Worm (Caenorhabditis elegans): ENCODE results near the gene ZK899.3.

Gene ZK899.3

DNA sequence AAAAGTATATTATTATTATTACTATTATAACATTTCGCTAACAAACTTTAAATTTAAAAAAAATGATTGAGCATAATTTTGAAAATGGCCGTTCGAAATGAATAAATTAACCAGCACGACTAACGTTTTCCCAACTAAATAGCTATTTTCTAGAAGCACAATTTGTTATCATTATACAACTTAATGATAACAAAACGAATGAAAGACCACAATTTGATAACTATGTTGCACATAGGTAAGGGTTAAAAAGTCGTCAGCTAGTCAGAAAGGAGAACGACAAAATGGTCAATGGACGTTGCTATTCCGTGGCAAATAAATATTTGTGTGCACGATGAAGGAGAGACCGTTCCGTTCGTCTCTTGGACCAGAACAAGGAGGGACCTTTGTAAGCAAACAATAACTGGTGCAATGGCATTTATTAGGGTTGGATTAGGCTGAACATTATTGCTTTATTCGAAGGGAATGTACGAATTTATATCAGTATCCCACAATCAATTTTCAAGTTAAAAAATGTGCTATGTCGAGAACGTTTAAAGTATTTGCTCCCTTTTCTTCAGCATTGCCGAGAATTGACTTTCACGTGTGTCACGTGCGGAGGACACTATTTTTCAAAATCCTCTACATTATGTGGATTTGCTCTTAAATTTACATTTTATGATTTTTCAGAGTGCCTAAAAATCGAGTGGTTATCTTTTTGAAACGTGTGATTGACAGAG, at the start of gene ZK899.3:
Gene ZK899.3, plus strand, starts transcription at position 666 of the 716 bp plus-strand sequence.
- TF ChIP-seq unc-62 (GFP tag; optimal IDR thresholded peaks at IDR 0.05) = no peak

DNA sequence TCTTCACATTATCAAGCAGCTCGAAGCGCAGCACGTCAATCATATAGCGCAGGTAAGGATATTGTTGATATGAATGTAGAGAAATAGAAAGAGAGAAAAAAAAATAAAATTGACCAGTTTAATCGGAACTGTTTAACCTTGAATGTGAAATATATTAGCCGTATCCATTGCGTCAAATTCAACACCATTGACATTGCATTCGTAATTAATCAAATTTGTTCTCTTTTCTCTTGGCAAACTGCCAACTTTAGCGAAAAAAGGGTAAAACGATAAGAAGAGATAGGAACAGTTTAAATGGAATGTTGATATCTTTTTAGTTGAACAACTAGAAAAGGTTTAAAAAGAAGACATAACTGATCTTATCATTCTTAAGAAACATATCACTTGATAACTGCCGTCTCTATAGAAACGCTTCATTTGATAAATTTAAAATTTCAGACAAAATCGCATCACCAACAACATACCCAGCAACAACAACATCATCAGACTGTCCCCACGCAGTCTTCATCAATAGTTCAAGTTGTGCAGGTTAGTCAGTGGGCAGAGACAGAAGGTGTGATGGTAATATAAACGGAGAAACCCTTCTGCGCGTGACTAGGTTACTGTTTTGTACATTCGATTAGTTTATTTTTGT, 49.2 kb upstream of the ZK899.3 start:
- no peak for TF ChIP-seq unc-62 (GFP tag; optimal IDR thresholded peaks at IDR 0.05)

DNA sequence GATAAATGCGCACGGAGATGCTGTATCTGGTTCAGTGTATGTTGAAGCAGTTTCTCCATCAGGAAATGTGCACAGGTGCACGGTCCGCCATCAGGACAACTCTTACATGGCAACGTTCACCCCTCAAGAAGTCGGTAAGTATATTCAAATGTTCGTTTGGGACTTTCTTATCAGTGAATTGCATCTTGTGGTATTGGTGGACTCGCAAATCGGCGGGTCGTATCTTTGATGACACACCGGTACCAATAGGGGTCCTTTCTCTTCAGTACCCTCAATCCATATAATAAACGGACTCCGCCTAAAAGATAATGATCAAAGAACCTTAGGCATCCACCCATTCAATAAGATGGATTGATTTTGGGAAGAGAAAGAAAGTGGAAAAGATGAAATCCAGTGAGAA, 47.0 kb upstream of the ZK899.3 start:
- no peak for TF ChIP-seq unc-62 (GFP tag; optimal IDR thresholded peaks at IDR 0.05)

DNA sequence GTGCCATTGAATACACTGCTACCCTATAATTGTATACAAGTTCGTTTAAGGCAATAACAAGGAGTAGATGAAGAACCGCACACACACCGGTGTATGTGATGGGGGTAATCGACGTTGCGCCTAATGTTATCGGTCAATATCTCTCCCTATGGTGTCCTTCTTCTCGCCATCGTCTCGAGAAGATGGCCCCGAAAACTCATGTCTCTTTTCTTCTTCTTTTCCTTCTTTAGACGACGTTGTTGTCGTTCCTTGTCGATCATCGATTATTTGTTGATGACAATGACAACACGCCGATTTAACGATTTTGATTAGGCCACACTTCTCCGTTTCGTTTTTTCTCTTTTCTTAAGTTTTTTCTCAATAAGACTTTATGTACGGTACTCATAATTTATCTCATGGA, 43.8 kb upstream of the ZK899.3 start:
- no peak for TF ChIP-seq unc-62 (GFP tag; optimal IDR thresholded peaks at IDR 0.05)

DNA sequence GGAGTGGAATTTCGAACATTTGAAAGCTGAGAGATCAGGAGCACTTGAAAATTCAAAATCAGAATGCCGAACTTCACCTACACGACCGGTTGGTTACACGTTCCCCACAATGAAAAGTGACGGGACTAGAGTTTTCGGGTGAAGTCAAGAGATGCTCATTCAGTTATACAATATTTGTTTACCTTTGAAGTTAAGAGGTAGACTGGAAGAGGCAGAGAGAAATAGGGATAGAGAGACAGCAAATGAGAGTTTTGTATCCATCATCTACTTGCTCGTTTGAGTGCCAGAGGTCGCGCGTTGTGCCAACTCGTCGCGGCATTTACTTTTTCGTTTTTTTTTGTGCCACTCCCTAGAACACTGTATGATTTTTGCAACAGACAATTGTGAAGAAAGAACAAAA, 42.2 kb upstream of the ZK899.3 start:
- no peak for TF ChIP-seq unc-62 (GFP tag; optimal IDR thresholded peaks at IDR 0.05)

DNA sequence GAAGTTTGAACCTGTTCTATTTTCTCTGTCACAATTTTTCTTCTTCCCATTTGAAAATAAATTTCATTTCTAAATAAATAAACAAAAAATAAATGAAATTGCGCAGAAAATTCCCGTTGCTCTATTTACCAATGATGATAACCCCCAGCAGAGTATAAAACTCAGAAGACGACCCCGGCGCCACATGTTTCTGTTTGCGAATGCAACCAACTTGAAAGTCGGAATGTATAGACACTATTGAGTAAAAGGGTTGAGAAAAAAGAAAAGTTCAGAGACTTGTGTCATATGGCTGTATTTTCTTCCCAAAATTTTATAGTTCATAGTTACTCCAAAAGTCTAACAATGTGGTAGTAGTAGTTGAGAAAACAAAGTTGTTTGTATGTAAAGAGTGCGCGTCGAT, 41.3 kb upstream of the ZK899.3 start:
- TF ChIP-seq unc-62 (GFP tag; optimal IDR thresholded peaks at IDR 0.05) = no peak

DNA sequence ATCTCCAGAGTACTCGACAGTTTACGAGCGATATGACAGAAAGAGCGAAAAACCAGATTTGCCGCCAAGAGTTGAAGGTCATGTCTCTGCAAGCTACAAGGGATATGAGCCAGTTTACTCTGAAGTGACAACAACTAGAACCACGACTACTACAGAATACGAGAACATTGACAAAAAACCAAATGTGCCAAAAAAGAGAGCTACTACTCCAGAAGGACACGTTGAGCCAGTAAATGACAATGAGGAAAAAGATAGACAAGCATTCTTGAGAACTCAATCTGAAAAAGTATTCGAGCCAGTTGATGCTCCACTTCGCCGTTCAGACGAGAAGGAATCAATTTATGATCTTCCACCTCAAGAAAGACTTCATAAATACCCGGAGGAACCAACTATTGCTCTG, 35.6 kb upstream of the ZK899.3 start:
- TF ChIP-seq unc-62 (GFP tag; optimal IDR thresholded peaks at IDR 0.05) = no peak

DNA sequence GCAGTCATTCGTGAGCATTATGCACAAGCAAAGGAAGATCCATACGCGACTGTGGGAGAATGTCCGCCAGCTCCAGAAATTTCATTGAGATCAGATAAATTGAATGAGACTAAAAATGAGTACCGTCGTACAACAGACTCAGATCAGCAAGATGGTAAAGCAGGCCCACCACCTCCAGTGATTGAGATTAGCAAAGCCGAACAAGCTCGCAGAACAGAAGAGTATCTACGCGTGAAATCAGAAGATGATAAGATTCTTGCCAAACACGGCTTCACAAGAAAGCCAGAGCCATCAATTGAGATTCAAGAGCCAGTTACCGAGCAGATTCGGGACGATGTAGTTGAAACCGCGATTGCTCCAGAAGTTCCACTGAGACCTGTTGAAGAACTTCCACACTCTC, 35.0 kb upstream of the ZK899.3 start:
- no peak for TF ChIP-seq unc-62 (GFP tag; optimal IDR thresholded peaks at IDR 0.05)

DNA sequence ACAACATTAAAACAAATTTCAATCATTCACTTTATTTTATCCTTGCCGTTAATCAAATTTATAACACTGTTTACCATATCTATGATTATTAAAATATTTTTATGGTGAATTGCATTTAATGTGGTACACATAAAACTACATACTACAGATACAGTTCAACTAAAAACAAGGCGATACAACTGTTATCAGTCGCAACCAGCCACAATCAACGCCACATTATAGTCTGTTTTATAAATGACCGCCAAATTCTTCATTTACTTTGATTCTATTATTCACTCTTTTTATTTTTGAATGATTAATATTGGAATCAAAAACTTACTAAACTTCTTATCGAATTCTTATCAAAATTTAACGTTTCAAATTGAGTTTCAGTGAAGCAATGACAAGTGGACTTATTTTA, 24.9 kb upstream of the ZK899.3 start, which contains the start of gene B0272.4:
Gene B0272.4, plus strand, starts transcription at position 373 of the 400 bp plus-strand sequence.
- TF ChIP-seq unc-62 (GFP tag; optimal IDR thresholded peaks at IDR 0.05) = no peak

DNA sequence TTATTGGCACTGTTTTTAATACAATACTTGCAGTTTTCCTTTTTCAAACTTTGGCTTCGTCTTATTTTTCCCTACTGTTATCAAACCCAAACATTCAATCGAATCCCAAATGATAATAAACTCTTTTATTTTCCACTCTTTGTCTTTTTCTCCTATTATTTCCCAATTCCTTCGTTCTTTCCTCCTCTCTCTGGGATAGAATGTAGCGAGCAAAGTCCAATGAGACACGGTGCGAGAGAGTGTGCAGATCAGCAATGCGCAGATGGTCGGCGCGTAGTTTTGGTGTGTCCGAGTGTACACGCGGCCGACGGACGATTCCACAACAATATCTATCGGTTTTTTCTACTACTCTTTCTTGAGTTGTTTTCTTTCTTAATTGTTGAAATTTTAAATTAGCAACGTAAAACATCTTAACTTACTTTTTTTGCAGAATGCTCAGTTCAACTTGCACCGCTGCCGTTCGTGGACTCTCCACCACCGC, 21.9 kb upstream of the ZK899.3 start, which contains the start of gene B0272.3:
Gene B0272.3, plus strand, starts transcription at position 431 of the 481 bp plus-strand sequence.
- no peak for TF ChIP-seq unc-62 (GFP tag; optimal IDR thresholded peaks at IDR 0.05)

DNA sequence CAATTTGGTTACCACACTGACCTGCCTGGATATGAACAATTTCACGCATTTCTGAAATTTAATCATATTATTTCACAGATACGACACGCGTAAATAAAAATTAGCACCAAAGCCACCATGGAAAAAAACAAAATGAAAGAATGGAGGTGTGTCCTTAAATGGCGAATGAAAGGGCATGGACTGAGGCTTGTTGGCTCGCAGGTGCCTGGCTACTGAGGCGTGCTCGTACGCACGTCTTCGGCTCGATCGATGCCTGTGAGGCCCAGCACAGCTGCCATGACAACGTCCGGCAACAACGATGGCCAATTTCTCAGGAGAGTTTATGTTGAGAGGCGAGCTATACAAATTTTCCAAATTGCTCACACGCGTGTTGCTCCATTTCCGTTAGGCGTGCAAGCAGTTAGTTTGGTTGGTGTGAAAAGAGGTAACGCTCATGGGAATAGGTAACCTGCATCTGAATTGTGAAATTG, 16.1 kb upstream of the ZK899.3 start, which contains the start of gene tbb-4:
Gene tbb-4, minus strand, starts transcription at position 51 of the 470 bp plus-strand sequence.
- no peak for TF ChIP-seq unc-62 (GFP tag; optimal IDR thresholded peaks at IDR 0.05)

DNA sequence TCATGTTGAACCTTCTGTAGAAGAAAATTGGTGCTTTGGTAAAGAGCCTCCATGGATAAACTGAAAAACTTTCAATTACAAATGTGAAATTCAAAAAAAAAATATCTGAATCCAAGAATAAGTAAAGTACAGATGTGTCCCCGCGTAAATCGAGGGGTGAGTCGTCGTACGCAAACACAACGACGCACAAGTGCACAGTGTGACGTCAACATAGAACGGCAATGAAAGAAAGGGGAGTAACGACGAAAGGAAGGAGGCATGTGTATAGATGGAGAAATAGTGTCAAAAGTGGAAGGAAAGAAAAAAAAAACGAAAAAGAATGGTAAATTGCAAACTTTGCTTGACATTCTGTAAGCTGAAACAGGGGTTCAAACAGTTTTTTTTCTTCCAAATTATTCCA, 11.4 kb upstream of the ZK899.3 start, which contains the start of gene memb-1:
Gene memb-1, minus strand, starts transcription at position 60 of the 400 bp plus-strand sequence.
- no peak for TF ChIP-seq unc-62 (GFP tag; optimal IDR thresholded peaks at IDR 0.05)

DNA sequence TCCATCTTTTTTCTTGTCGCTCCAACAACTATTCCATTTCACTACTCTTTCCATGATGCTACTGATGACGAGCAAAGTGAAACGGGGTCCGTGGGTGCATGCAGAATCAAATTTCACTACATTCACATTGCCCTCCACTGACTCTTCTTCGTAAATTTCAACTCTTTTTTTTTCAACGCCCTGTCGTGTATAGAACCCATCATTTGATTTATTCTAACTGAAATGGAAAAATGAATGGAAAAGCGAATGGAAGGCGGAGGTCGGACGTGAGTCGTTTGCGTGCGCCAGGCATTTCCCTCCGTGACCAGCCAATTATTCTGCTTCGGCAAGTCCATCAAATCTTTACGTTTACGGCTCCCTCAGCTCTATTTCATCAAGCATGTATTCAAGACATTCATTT, 9.1 kb upstream of the ZK899.3 start:
- TF ChIP-seq unc-62 (GFP tag; optimal IDR thresholded peaks at IDR 0.05) = no peak

DNA sequence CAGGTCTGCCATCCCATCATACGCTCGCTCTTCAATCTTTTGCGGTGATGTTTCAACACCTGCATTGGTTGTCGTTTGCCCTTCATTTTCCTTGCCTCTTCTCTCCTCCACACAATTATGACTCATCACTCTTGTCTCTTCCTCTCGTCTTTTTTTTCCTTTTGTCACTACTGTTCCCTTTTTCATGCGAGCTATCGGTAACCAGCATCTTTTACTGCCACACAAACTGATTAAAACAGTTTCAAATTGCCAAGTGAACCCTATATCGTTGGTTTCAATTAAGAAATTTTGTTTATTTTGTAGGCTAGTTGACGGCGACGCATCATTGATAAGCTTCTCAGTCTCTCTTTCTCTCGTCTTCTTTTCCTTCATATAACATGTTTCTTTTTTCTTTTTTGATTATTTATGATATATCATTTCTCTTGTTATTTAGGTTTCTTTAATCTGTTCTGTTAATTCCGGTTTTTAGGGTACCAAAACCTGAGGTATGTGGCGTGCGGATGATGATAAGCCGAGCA, 6.7 kb upstream of the ZK899.3 start, which contains the start of gene ZK899.1:
Gene ZK899.1, plus strand, starts transcription at position 468 of the 518 bp plus-strand sequence.
- TF ChIP-seq unc-62 (GFP tag; optimal IDR thresholded peaks at IDR 0.05) = no peak

DNA sequence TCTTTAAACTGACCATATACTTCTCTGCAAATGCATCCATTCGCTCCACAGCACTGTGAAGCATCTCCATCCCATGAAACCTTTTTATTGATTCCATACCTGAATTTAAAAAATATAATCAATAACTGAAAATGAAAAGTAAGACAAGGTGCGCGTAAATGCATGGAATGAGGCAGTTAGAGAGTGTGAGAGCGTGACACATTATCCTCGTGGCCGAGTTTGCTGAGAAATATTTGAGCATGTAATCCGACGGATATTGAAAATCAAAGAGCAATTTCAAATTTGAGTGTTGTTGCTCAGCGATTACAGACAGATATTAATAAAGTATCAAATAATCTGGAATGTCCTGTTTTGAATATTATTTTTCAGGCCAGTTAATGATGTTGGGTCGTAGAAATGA, 3.6 kb upstream of the ZK899.3 start, which contains the start of gene ZK899.7:
Gene ZK899.7, minus strand, starts transcription at position 101 of the 400 bp plus-strand sequence.
- TF ChIP-seq unc-62 (GFP tag; optimal IDR thresholded peaks at IDR 0.05) = no peak

DNA sequence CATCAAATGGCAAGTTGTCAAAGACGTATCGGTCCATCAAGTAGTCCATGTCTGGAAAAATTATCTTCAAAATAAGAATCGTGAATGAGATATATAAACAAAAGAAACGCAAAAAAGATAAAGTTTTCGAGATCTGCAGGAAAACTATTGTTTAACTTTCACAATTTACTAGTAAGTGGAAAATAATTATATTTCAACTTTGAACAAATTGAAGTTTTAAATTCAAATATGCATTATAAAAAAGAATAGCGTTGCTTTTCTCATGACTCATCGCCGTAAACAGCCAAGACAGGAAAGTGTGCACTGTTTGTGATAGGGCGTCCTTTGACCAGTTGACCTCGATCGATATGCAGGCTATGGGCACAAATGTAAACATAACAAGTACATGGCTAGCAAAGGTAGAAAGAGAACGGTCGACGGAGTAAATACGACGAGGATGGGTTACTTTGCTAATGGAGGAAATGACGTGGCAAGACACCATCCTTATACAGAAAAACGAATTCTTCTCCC, 949 bp upstream of the ZK899.3 start, which contains the start of gene ZK899.2:
Gene ZK899.2, minus strand, starts transcription at position 51 of the 510 bp plus-strand sequence.
- TF ChIP-seq unc-62 (GFP tag; optimal IDR thresholded peaks at IDR 0.05) = no peak
